Worm (Caenorhabditis elegans) whole organism, early embryonic: ENCODE data around the gene F20G2.1.

ENCODE experiments used
- B0310.2 ChIP-seq: sonication (generic microtip); optimal IDR thresholded peaks from 2 replicates; lab custom pipeline; 2016; ENCODE audit warnings: mild to moderate bottlenecking, missing genetic modification characterization, missing compliant biosample characterization
- ama-1 ChIP-seq: fragments of 150-350 bp; optimal IDR thresholded peaks from 2 replicates; lab custom pipeline; 2014
- ceh-13 ChIP-seq: fragments of 200-800 bp; sonication (Bioruptor generic); optimal IDR thresholded peaks from 2 replicates; lab custom pipeline; 2018; ENCODE audit warnings: mild to moderate bottlenecking, missing genetic modification characterization, missing compliant biosample characterization
- ets-7 ChIP-seq: sonication (generic microtip); optimal IDR thresholded peaks from 2 replicates; lab custom pipeline; 2016; ENCODE audit warnings: missing genotype, missing genetic modification characterization, missing compliant biosample characterization
- hmbx-1 ChIP-seq: sonication (generic microtip); optimal IDR thresholded peaks from 2 replicates; lab custom pipeline; 2016; ENCODE audit warnings: mild to moderate bottlenecking, missing genetic modification characterization, missing compliant biosample characterization
- hmg-4 ChIP-seq: fragments of 200-800 bp; sonication (Bioruptor generic); optimal IDR thresholded peaks from 2 replicates; lab custom pipeline; 2018; ENCODE audit warnings: mild to moderate bottlenecking, missing genetic modification characterization, missing compliant biosample characterization
- hnd-1 ChIP-seq: sonication (generic microtip); optimal IDR thresholded peaks from 2 replicates; lab custom pipeline; 2016; ENCODE audit warnings: missing genetic modification characterization, missing compliant biosample characterization
- pes-1 ChIP-seq: fragments of 200-800 bp; sonication (Bioruptor generic); IDR thresholded peaks from 2 replicates; pipeline ENCODE4 v1.3.6; 2022; ENCODE audit warnings: missing genetic modification reagents, missing genetic modification characterization, missing compliant biosample characterization
- scrt-1 ChIP-seq: fragments of 200-800 bp; sonication (Bioruptor generic); IDR thresholded peaks from 2 replicates; pipeline ENCODE4 v1.3.6; 2022; ENCODE audit warnings: missing genetic modification characterization, missing compliant biosample characterization
- sea-1 ChIP-seq: fragments of 200-800 bp; sonication (Bioruptor generic); conservative IDR thresholded peaks from 2 replicates; pipeline ENCODE4 v1.3.6; 2022; ENCODE audit warnings: missing genetic modification characterization, missing compliant biosample characterization
- tbx-11 ChIP-seq: fragments of 200-800 bp; sonication (Bioruptor generic); IDR thresholded peaks from 2 replicates; pipeline ENCODE4 v1.3.6; 2022; ENCODE audit warnings: missing genetic modification characterization, missing compliant biosample characterization
- tra-4 ChIP-seq: sonication (generic microtip); optimal IDR thresholded peaks from 2 replicates; lab custom pipeline; 2017; ENCODE audit warnings: missing genetic modification characterization, missing compliant biosample characterization

DNA sequence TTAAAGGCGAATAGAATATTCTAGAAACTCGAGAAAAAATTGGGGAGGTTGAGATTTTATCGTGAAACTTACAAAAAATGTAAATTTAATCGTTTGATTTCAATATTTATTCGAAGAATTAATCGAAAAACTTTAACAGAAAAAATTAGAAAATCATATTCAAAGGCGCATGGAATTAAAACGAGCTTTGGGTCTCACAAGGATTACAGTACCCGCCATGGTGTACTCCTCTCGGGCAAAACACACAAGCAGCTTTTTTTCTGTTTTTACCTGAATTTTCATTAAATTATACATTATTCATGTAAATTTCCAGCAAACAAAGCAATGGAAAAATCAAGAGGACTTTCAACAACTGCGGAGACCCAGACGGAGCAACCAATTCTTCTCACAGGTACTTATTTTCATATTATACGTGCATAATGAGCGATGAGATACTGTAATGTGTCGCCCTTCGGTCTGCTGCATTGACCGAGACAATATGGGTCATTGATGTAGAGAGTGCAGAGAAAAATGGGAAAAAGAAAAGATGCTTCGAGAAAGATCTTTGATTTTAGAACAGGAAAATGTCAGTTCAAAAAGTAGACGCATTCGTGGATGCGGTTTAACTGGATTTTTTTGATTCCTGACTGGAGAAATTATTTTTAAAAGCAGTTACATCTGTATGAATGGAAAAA is 34.0 kb upstream of the F20G2.1 start, which contains the start of the genes F53C11.4 and F53C11.5:
- TF ChIP-seq ama-1 (lab: Kevin White, UChicago) (no peak), tbx-11 (GFP tag; lab: Robert Waterston, UW) (no peak), tra-4 (tag; lab: Kevin White, UChicago) (no peak), hnd-1 (tag; lab: Kevin White, UChicago) (no peak), hmbx-1 (no peak), ceh-13 (GFP tag; lab: Kevin White, UChicago) (no peak), pes-1 (no peak), ets-7 (tag; lab: Kevin White, UChicago) (no peak), scrt-1 (no peak), hmg-4 (GFP tag; lab: Kevin White, UChicago) (no peak), sea-1 (GFP tag; lab: Robert Waterston, UW) (no peak), B0310.2 (tag; lab: Kevin White, UChicago) (no peak)
